Worm (Caenorhabditis elegans) whole organism, L3 larva: ENCODE measurements around the gene Y6E2A.5.

Source experiments
- ZK546.5 ChIP-seq: sonication (generic microtip); optimal IDR thresholded peaks from 2 replicates; lab custom pipeline; 2017; ENCODE audit warnings: missing biosample characterization, missing genetic modification characterization
- elt-2 ChIP-seq: sonication (generic microtip); optimal IDR thresholded peaks from 2 replicates; lab custom pipeline; 2016; ENCODE audit warnings: missing genetic modification reagents, mild to moderate bottlenecking, missing genetic modification characterization, missing compliant biosample characterization
- fkh-10 ChIP-seq: sonication (generic microtip); optimal IDR thresholded peaks from 2 replicates; lab custom pipeline; 2017; ENCODE audit warnings: missing biosample characterization, missing genetic modification reagents, missing genetic modification characterization
- fos-1 ChIP-seq: fragments of 150-350 bp; optimal IDR thresholded peaks from 2 replicates; lab custom pipeline; 2014; ENCODE audit warnings: missing biosample characterization, missing genetic modification characterization
- lin-39 ChIP-seq: fragments of 150-350 bp; optimal IDR thresholded peaks from 2 replicates; lab custom pipeline; 2018; ENCODE audit warnings: missing biosample characterization, missing genetic modification reagents, missing genetic modification characterization
- nfya-1 ChIP-seq: sonication (generic microtip); optimal IDR thresholded peaks from 2 replicates; lab custom pipeline; 2017; ENCODE audit warnings: missing genetic modification characterization, mild to moderate bottlenecking, missing compliant biosample characterization, antibody characterized with exemption, moderate library complexity; ENCODE audit not compliant: insufficient read depth
- nhr-25 ChIP-seq: sonication (generic microtip); optimal IDR thresholded peaks from 2 replicates; lab custom pipeline; 2017; ENCODE audit warnings: missing biosample characterization, missing genetic modification characterization
- nhr-28 ChIP-seq: fragments of 150-350 bp; optimal IDR thresholded peaks from 2 replicates; lab custom pipeline; 2014; ENCODE audit warnings: missing biosample characterization, missing genetic modification characterization
- nhr-76 ChIP-seq: fragments of 150-350 bp; sonication (generic microtip); optimal IDR thresholded peaks from 5 replicates; lab custom pipeline; 2014; ENCODE audit warnings: missing biosample characterization, missing genetic modification characterization
- nhr-77 ChIP-seq: fragments of 150-350 bp; optimal IDR thresholded peaks from 2 replicates; lab custom pipeline; 2014; ENCODE audit warnings: missing biosample characterization, missing genetic modification characterization

DNA sequence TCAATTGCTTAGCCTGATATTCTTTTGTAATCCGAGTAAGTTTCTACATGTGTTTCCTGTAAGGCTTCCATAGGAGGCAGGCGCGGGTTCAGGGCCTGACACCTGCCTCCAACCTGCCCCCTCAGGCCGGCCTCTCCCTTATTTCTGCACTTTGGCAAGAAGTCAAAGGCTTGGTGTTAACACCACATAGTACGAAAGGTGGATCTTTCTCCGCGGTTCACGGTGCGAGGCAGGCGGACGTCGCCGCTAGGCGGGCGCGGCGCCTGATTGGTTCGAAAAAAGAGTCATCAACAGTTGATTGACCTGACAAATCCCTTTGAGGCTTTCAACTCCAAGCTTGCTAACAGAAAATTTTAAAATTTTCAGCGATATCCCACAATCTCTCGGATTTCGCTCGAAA is 43.6 kb downstream of the Y6E2A.5 start:
- no peak for TF ChIP-seq nhr-28 (tag; lab: Kevin White, UChicago)
- no peak for TF ChIP-seq nfya-1 (tag; lab: Kevin White, UChicago)
- TF ChIP-seq nhr-25 (tag; lab: Kevin White, UChicago), result no peak
- no peak for TF ChIP-seq lin-39
- no peak for TF ChIP-seq nhr-77 (tag; lab: Kevin White, UChicago)
- no peak for TF ChIP-seq elt-2 (tag; lab: Kevin White, UChicago)
- TF ChIP-seq ZK546.5 (tag; lab: Kevin White, UChicago), result no peak
- TF ChIP-seq nhr-76 (tag; lab: Kevin White, UChicago), result no peak
- TF ChIP-seq fos-1 (tag; lab: Kevin White, UChicago), result no peak
- TF ChIP-seq fkh-10, result no peak
